Worm (Caenorhabditis elegans): ENCODE results near the gene ltd-1.
A peak's percentile ranks its signal among the peaks of the same experiment; 100 is the strongest.

Gene ltd-1

DNA sequence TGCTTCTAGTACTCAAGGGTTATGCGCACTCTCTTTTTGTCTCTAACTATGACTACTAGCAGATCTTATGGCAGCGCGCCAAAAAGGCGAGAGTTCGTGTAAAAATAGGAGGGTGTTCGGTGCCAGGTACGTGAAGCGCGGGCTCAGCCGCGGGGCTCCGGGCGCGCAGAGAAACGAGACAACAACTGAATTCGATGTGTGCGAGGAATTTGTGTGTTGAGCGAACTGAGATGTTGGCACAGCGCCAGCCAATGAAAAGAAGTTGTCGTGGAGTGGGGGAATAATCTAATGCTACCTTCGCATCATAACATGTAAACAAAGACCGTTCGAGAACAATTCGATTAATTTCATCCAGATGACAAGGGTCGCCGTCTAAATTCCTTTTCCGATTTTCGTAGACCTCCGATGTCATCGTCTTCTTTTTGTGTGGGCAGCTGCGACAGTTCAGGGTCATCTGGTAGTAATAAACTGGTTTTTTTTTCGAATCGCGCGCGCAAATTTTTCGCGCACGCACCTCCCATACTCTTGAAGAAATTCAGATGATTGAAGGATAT lies 38.9 kb upstream of the ltd-1 start (continued):
- TF ChIP-seq mdl-1 (tag; optimal IDR thresholded peaks at IDR 0.05) (peak in 1 of 2 experiments; percentile 15), pqm-1 (tag; optimal IDR thresholded peaks at IDR 0.05) (no peak), F16B12.6 (tag; optimal IDR thresholded peaks at IDR 0.05) (peak; percentile 17), nhr-71 (tag; optimal IDR thresholded peaks at IDR 0.05) (peak; percentile 71), zip-4 (GFP tag; optimal IDR thresholded peaks at IDR 0.05) (no peak), C16A3.4 (tag; optimal IDR thresholded peaks at IDR 0.05) (no peak), dsc-1 (tag; optimal IDR thresholded peaks at IDR 0.05) (no peak), ets-5 (GFP tag; IDR thresholded peaks at IDR 0.05) (no peak), egl-27 (tag; optimal IDR thresholded peaks at IDR 0.05) (no peak), zag-1 (tag; optimal IDR thresholded peaks at IDR 0.05) (no peak), nhr-28 (tag; optimal IDR thresholded peaks at IDR 0.05) (no peak), lin-15B (tag; optimal IDR thresholded peaks at IDR 0.05) (no peak), tbx-2 (tag; optimal IDR thresholded peaks at IDR 0.05) (peak; percentile 26), blmp-1 (tag; optimal IDR thresholded peaks at IDR 0.05) (peak; percentile 82), alr-1 (tag; optimal IDR thresholded peaks at IDR 0.05; ENCODE audit: borderline replicate concordance) (no peak), ztf-4 (tag; optimal IDR thresholded peaks at IDR 0.05) (peak; percentile 48), lsy-2 (tag; optimal IDR thresholded peaks at IDR 0.05) (peak; percentile 23 to 59), unc-98 (GFP tag; IDR thresholded peaks at IDR 0.05) (no peak), pag-3 (tag; optimal IDR thresholded peaks at IDR 0.05; ENCODE audit: borderline replicate concordance, insufficient read depth) (no peak), nhr-47 (tag; optimal IDR thresholded peaks at IDR 0.05) (peak; percentile 24), hpl-2 (GFP tag; optimal IDR thresholded peaks at IDR 0.05) (no peak), dpl-1 (GFP tag; optimal IDR thresholded peaks at IDR 0.05) (peak; percentile 44 to 61 (median 51)), isw-1 (GFP tag; IDR thresholded peaks at IDR 0.05) (no peak), elt-3 (tag; optimal IDR thresholded peaks at IDR 0.05) (peak in 5 of 6 experiments; percentile 20 to 83 (median 53)), mef-2 (tag; optimal IDR thresholded peaks at IDR 0.05) (peak; percentile 2), xbp-1 (tag; optimal IDR thresholded peaks at IDR 0.05) (peak; percentile 12), ceh-8 (GFP tag; optimal IDR thresholded peaks at IDR 0.05) (peak; percentile 24), aha-1 (tag; optimal IDR thresholded peaks at IDR 0.05) (no peak), irx-1 (tag; optimal IDR thresholded peaks at IDR 0.05) (no peak), jun-1 (tag; optimal IDR thresholded peaks at IDR 0.05) (peak; percentile 66), ces-1 (GFP tag; optimal IDR thresholded peaks at IDR 0.05) (no peak), hlh-17 (GFP tag; optimal IDR thresholded peaks at IDR 0.05; ENCODE audit: borderline replicate concordance) (no peak), grh-1 (GFP tag; IDR thresholded peaks at IDR 0.05) (peak; percentile 96), efl-1 (optimal IDR thresholded peaks at IDR 0.05) (peak; percentile 19 to 20), efl-1 (GFP tag; optimal IDR thresholded peaks at IDR 0.05 in 1 of 2) (peak in 1 of 2 experiments; percentile 61), ztf-11 (tag; optimal IDR thresholded peaks at IDR 0.05) (no peak), fkh-8 (tag; optimal IDR thresholded peaks at IDR 0.05) (peak; percentile 79), elt-2 (tag; optimal IDR thresholded peaks at IDR 0.05) (no peak), egl-13 (tag; optimal IDR thresholded peaks at IDR 0.05) (peak; percentile 9), fkh-10 (GFP tag; optimal IDR thresholded peaks at IDR 0.05) (no peak), nhr-77 (tag; optimal IDR thresholded peaks at IDR 0.05) (peak; percentile 68), pax-3 (tag; optimal IDR thresholded peaks at IDR 0.05) (no peak), C34B4.2 (tag; optimal IDR thresholded peaks at IDR 0.05) (no peak), snpc-4 (tag; optimal IDR thresholded peaks at IDR 0.05) (no peak), swsn-7 (tag; optimal IDR thresholded peaks at IDR 0.05) (peak; percentile 42), fos-1 (tag; optimal IDR thresholded peaks at IDR 0.05) (no peak), C04F5.9 (tag; optimal IDR thresholded peaks at IDR 0.05) (no peak), efl-3 (GFP tag; optimal IDR thresholded peaks at IDR 0.05) (no peak), lin-13 (GFP tag; optimal IDR thresholded peaks at IDR 0.05) (peak; percentile 63), nhr-11 (tag; optimal IDR thresholded peaks at IDR 0.05) (no peak), lin-35 (GFP tag; optimal IDR thresholded peaks at IDR 0.05) (peak; percentile 5 to 67), ama-1 (optimal IDR thresholded peaks at IDR 0.05) (no peak), unc-86 (tag; optimal IDR thresholded peaks at IDR 0.05) (no peak)

All from whole organism, L1 larva.